Worm (Caenorhabditis elegans) whole organism, L1 larva: ENCODE results near the gene C09G9.3.

Experiments used
- efl-1 ChIP-seq, 4 experiments: fragments of 150-350 bp; optimal IDR thresholded peaks in 3 of 4; peaks in 1 of 4; 1 replicate in 1 of 4; 2 replicates in 3 of 4; lab custom pipeline; 2014; ENCODE audit warnings: missing biosample characterization in 2 of 4, missing genetic modification characterization in 2 of 4, missing genetic modification reagents in 2 of 4
- elt-2 ChIP-seq: sonication (generic microtip); optimal IDR thresholded peaks from 2 replicates; lab custom pipeline; 2016; ENCODE audit warnings: missing genetic modification characterization, mild to moderate bottlenecking, inconsistent platforms, missing compliant biosample characterization, missing genetic modification reagents
- ets-5 ChIP-seq: fragments of 200-800 bp; sonication (Bioruptor generic); IDR thresholded peaks from 2 replicates; pipeline ENCODE4 v1.3.6; 2022; ENCODE audit warnings: missing genetic modification characterization, missing compliant biosample characterization
- lir-3 ChIP-seq: sonication (generic microtip); optimal IDR thresholded peaks from 2 replicates; lab custom pipeline; 2016; ENCODE audit warnings: mild to moderate bottlenecking, missing genetic modification characterization, moderate library complexity, missing compliant biosample characterization; ENCODE audit not compliant: poor library complexity
- nhr-85 ChIP-seq: sonication (generic microtip); peaks from one replicate; lab custom pipeline; 2016; ENCODE audit warnings: missing genetic modification characterization, inconsistent platforms, missing compliant biosample characterization
- ztf-11 ChIP-seq, 2 experiments: sonication (generic microtip); optimal IDR thresholded peaks; 2 replicates each; lab custom pipeline; 2016 to 2017; ENCODE audit warnings: missing genetic modification characterization in 2 of 2, missing biosample characterization in 1 of 2, missing compliant biosample characterization in 1 of 2

DNA sequence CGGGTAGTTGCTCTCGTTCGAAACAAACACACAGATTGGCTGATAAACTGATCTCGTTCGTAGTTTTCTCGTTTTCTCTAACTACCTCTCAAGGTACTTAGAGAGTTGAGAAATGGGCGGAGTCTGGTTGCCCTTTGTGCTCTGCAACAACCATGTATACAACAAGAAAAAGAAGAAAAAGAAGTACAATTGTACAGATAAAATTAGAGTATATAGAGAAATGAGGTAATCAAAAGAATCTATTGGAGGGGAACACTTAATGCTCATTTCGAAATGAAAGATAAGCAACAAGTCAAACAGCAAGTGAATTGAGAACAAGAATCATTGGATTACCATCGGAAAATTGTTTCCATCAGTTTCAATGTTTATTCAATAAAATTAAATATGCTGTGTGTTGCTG lies 7.5 kb downstream of the C09G9.3 start, which contains the start of gene C09G9.1:
- TF ChIP-seq efl-1 (optimal IDR thresholded peaks at IDR 0.05; lab: Kevin White, UChicago): no peak
- TF ChIP-seq efl-1 (GFP tag; optimal IDR thresholded peaks at IDR 0.05 in 1 of 2; lab: Kevin White, UChicago): no peak
- TF ChIP-seq elt-2 (tag; lab: Kevin White, UChicago): no peak
- no peak for TF ChIP-seq lir-3 (tag; lab: Kevin White, UChicago)
- TF ChIP-seq nhr-85 (tag; lab: Kevin White, UChicago): no peak
- no peak for TF ChIP-seq ztf-11 (tag; optimal IDR thresholded peaks at IDR 0.05; lab: Kevin White, UChicago)
- no peak for TF ChIP-seq ets-5 (GFP tag; lab: Robert Waterston, UW)
